Fruit fly (Drosophila melanogaster): ENCODE results near the gene bel.

The bel gene

dm6 chr3R:8654058-8654457 is 6.5 kb downstream of the bel start:
- no peak for TF ChIP-seq CG17801 (GFP tag; optimal IDR thresholded peaks at IDR 0.05; ENCODE audit: partially characterized antibody)

- TF ChIP-seq CG17801 (GFP tag; optimal IDR thresholded peaks at IDR 0.05; ENCODE audit: partially characterized antibody), result peak; percentile 79
These were observed 7.8 kb downstream of the bel start, which contains the start of the genes Sys1 and Dhod for dm6 chr3R:8652731-8653130. Gene Sys1 (plus strand): TSS chr3R:8652821. Gene Dhod (minus strand): TSS chr3R:8652916.

dm6 chr3R:8650741-8651140 is 9.8 kb downstream of the bel start, which contains the start of the genes Mkk4 and SLIRP2:
Gene Mkk4 (minus strand): TSS chr3R:8650796.
Gene SLIRP2 (plus strand): TSS chr3R:8651084.
- TF ChIP-seq CG17801 (GFP tag; optimal IDR thresholded peaks at IDR 0.05; ENCODE audit: partially characterized antibody), result peak; percentile 99

DNA sequence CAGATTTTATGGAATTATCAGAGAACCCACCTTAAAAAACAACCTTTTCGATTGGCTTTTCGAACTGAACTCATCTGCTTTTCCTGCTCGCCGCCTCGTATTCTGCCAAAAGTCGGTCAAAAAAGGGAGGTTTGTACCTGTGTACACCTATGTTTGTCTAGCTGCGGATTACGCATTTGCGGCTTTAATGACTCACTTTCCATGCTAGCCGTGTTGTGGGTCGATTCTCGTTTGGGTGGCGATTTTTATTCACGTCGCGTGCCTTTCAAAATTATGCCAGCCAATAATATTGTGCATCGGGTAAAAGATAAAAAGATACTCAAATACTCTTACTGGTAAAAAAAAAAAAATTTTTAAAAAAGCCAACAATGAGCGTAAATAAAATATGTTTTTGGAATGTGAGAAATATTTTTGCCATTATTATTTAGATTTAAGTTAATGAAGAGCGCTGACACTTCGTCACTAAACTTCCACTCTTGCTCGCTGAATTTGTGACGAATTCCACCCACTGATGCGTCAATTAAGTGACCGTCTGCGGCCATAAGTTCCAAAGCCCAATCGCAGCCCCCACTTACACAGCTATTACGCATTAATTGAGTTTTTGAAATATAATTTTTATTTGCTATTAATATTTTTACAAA is 14.9 kb downstream of the bel start, which contains the start of gene Cyp313b1:
Cyp313b1 (minus strand) TSS at position 71 of the 641 bp plus-strand sequence.
- TF ChIP-seq CG17801 (GFP tag; optimal IDR thresholded peaks at IDR 0.05; ENCODE audit: partially characterized antibody), result no peak

- no peak for TF ChIP-seq CG17801 (GFP tag; optimal IDR thresholded peaks at IDR 0.05; ENCODE audit: partially characterized antibody)
These were observed 18.1 kb downstream of the bel start for dm6 chr3R:8642376-8642966.

- no peak for TF ChIP-seq CG17801 (GFP tag; optimal IDR thresholded peaks at IDR 0.05; ENCODE audit: partially characterized antibody)
These were observed 21.9 kb downstream of the bel start for dm6 chr3R:8638629-8639028.

DNA sequence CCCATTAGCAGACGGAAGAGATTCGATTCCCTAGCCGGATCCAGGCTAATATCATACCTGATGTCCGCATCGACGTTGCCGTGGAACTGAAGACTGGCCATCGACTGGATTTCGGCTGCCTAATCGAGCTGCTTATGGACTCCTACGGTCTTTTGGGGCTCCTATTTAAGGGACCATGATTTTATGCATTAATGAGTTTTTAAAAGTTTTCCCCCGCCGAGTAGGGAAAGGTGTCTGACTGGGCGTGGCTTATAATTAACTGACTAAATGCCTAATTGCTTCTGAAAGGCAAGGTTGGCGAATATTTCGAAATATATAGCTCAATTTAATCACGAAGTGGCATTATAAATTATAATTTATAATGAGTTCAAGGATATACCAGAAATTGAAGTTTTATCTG is 24.8 kb downstream of the bel start, which contains the start of gene Or85e:
Or85e (minus strand) TSS at position 101 of the 400 bp plus-strand sequence.
- no peak for TF ChIP-seq CG17801 (GFP tag; optimal IDR thresholded peaks at IDR 0.05; ENCODE audit: partially characterized antibody)

DNA sequence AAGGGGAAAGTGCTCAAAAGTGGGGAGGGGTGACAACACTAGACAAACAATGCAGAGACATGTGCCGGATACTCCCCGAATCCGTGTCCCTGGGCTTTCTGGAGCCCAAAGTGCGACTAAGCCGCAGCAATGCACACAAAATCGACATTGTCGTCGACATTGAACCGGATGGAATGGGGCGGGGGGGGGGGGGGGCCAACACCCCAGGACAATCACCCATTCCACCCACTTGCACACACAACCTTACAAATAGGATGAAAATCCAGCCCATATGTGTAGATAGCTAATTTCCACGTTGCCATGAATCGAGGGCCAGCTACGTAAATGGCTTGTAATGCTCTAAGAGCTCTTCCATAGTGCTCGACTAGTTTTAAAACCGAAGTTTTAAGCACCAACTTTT is 39.8 kb downstream of the bel start:
- no peak for TF ChIP-seq CG17801 (GFP tag; optimal IDR thresholded peaks at IDR 0.05; ENCODE audit: partially characterized antibody)

DNA sequence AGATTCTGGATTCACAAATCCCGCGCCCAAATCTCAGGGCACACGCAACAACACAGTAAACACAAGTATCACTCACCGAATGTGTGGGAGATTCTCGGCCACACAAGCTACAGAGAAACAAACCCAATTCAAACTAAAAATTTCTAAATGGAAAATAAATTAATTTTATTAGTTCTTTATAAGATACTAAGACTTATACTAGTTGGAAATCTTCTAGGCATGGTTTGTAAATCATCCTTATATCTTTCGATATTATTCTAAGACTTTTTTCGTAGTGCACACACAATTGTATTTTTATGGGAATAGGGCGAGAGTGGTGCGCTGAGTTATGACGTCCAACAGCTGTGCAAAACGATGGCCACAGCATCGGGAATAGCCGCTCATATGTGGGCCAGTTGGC is 41.5 kb downstream of the bel start:
- TF ChIP-seq CG17801 (GFP tag; optimal IDR thresholded peaks at IDR 0.05; ENCODE audit: partially characterized antibody), result no peak

DNA sequence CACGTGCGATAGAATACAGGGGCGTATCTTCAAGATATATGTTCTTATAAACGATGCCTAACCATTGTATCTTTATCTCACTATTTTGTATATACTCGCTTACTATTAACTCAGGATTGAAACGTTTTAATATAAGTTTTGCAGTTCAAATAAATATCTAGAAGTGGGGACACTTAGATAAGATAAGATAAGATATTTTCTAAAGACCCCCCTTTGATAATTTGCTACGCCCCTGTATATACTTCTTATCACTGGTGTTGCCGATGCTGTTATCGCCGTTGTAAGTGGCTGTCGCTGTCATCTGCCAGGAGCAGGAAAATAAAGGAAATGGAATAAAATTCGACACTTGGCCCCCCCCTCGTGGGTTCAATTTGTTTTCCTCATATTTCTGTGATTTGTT is 44.4 kb downstream of the bel start:
- TF ChIP-seq CG17801 (GFP tag; optimal IDR thresholded peaks at IDR 0.05; ENCODE audit: partially characterized antibody), result no peak
